Worm (Caenorhabditis elegans) whole organism, mixed stage, embryonic: ENCODE results near the gene fask-1.

Source experiments
- M03D4.4 ChIP-seq: sonication (generic microtip); optimal IDR thresholded peaks from 2 replicates; lab custom pipeline; 2017; ENCODE audit warnings: mild to moderate bottlenecking, missing genetic modification characterization, missing compliant biosample characterization
- blmp-1 ChIP-seq: fragments of 150-350 bp; optimal IDR thresholded peaks from 2 replicates; lab custom pipeline; 2014; ENCODE audit warnings: missing biosample characterization, missing genetic modification characterization
- ceh-39 ChIP-seq: fragments of 150-350 bp; optimal IDR thresholded peaks from 2 replicates; lab custom pipeline; 2014; ENCODE audit warnings: missing biosample characterization, missing genetic modification characterization
- ceh-43 ChIP-seq: fragments of 200-800 bp; sonication (Bioruptor generic); optimal IDR thresholded peaks from 2 replicates; lab custom pipeline; 2018; ENCODE audit warnings: mild to moderate bottlenecking, missing genetic modification characterization, moderate library complexity, missing compliant biosample characterization
- ceh-83 ChIP-seq: fragments of 200-800 bp; sonication (Bioruptor generic); optimal IDR thresholded peaks from 2 replicates; lab custom pipeline; 2018; ENCODE audit warnings: mild to moderate bottlenecking, missing genetic modification characterization, missing compliant biosample characterization
- cnd-1 ChIP-seq: fragments of 200-800 bp; sonication (Bioruptor generic); optimal IDR thresholded peaks from 2 replicates; lab custom pipeline; 2018; ENCODE audit warnings: mild to moderate bottlenecking, missing genetic modification characterization, missing compliant biosample characterization
- drap-1 ChIP-seq: fragments of 200-800 bp; sonication (Bioruptor generic); optimal IDR thresholded peaks from 3 replicates; lab custom pipeline; 2018; ENCODE audit warnings: mild to moderate bottlenecking, missing genetic modification characterization, missing compliant biosample characterization
- elt-1 ChIP-seq: sonication (generic microtip); optimal IDR thresholded peaks from 2 replicates; lab custom pipeline; 2017; ENCODE audit warnings: missing genetic modification characterization, mild to moderate bottlenecking, missing compliant biosample characterization, antibody characterized with exemption, moderate library complexity, borderline replicate concordance; ENCODE audit not compliant: insufficient read depth
- elt-3 ChIP-seq: fragments of 150-350 bp; optimal IDR thresholded peaks from 2 replicates; lab custom pipeline; 2014; ENCODE audit warnings: missing biosample characterization, missing genetic modification characterization
- flh-1 ChIP-seq: fragments of 200-800 bp; sonication (Bioruptor generic); optimal IDR thresholded peaks from 2 replicates; lab custom pipeline; 2018; ENCODE audit warnings: mild to moderate bottlenecking, missing genetic modification characterization, moderate library complexity, missing compliant biosample characterization
- ham-2 ChIP-seq: fragments of 200-800 bp; sonication (Bioruptor generic); optimal IDR thresholded peaks from 2 replicates; lab custom pipeline; 2018; ENCODE audit warnings: mild to moderate bottlenecking, missing genetic modification characterization, missing compliant biosample characterization
- hlh-1 ChIP-seq: fragments of 150-350 bp; optimal IDR thresholded peaks from 2 replicates; lab custom pipeline; 2014; ENCODE audit warnings: missing biosample characterization, missing genetic modification reagents, missing genetic modification characterization
- lin-13 ChIP-seq: fragments of 150-350 bp; optimal IDR thresholded peaks from 2 replicates; lab custom pipeline; 2014; ENCODE audit warnings: missing biosample characterization, missing genetic modification characterization
- lin-32 ChIP-seq: fragments of 200-800 bp; sonication (Bioruptor generic); optimal IDR thresholded peaks from 2 replicates; lab custom pipeline; 2018; ENCODE audit warnings: mild to moderate bottlenecking, missing genetic modification characterization, missing compliant biosample characterization
- mep-1 ChIP-seq: fragments of 150-350 bp; optimal IDR thresholded peaks from 2 replicates; lab custom pipeline; 2017; ENCODE audit warnings: missing biosample characterization, missing genetic modification reagents, missing genetic modification characterization, inconsistent platforms
- mls-2 ChIP-seq: sonication (generic microtip); optimal IDR thresholded peaks from 2 replicates; lab custom pipeline; 2016; ENCODE audit warnings: mild to moderate bottlenecking, missing genetic modification characterization, moderate library complexity, missing compliant biosample characterization
- nhr-12 ChIP-seq: fragments of 150-350 bp; optimal IDR thresholded peaks from 2 replicates; lab custom pipeline; 2014; ENCODE audit warnings: missing biosample characterization, missing genetic modification characterization
- nhr-2 ChIP-seq: fragments of 150-350 bp; optimal IDR thresholded peaks from 2 replicates; lab custom pipeline; 2014; ENCODE audit warnings: missing biosample characterization, missing genetic modification characterization
- nhr-237 ChIP-seq: fragments of 150-350 bp; optimal IDR thresholded peaks from 2 replicates; lab custom pipeline; 2014; ENCODE audit warnings: missing biosample characterization, missing genetic modification characterization
- nhr-28 ChIP-seq: fragments of 150-350 bp; optimal IDR thresholded peaks from 2 replicates; lab custom pipeline; 2014; ENCODE audit warnings: missing biosample characterization, missing genetic modification characterization
- nhr-76 ChIP-seq: sonication (generic microtip); optimal IDR thresholded peaks from 2 replicates; lab custom pipeline; 2017; ENCODE audit warnings: missing biosample characterization, missing genetic modification characterization
- pha-4 ChIP-seq: fragments of 150-350 bp; optimal IDR thresholded peaks from 2 replicates; lab custom pipeline; 2018; ENCODE audit warnings: missing biosample characterization, missing genetic modification reagents, missing genetic modification characterization
- sem-2 ChIP-seq: fragments of 200-800 bp; sonication (Bioruptor generic); optimal IDR thresholded peaks from 2 replicates; lab custom pipeline; 2018; ENCODE audit warnings: mild to moderate bottlenecking, missing genetic modification characterization, missing compliant biosample characterization
- snpc-4 ChIP-seq: fragments of 150-350 bp; optimal IDR thresholded peaks from 2 replicates; lab custom pipeline; 2014; ENCODE audit warnings: missing biosample characterization, missing genetic modification characterization
- sptf-1 ChIP-seq: sonication (generic microtip); optimal IDR thresholded peaks from 2 replicates; lab custom pipeline; 2017; ENCODE audit warnings: mild to moderate bottlenecking, missing genetic modification characterization, moderate library complexity, missing compliant biosample characterization
- tbx-8 ChIP-seq: fragments of 200-800 bp; sonication (Bioruptor generic); optimal IDR thresholded peaks from 2 replicates; lab custom pipeline; 2018; ENCODE audit warnings: mild to moderate bottlenecking, missing genetic modification characterization, moderate library complexity, missing compliant biosample characterization
- unc-120 ChIP-seq: sonication (generic microtip); optimal IDR thresholded peaks from 2 replicates; lab custom pipeline; 2017; ENCODE audit warnings: missing genetic modification characterization, missing compliant biosample characterization; ENCODE audit not compliant: poor library complexity, severe bottlenecking
- unc-62 ChIP-seq: fragments of 150-350 bp; optimal IDR thresholded peaks from 2 replicates; lab custom pipeline; 2014; ENCODE audit warnings: missing biosample characterization, missing genetic modification reagents, missing genetic modification characterization
- ztf-11 ChIP-seq: fragments of 150-350 bp; optimal IDR thresholded peaks from 2 replicates; lab custom pipeline; 2014; ENCODE audit warnings: missing biosample characterization, missing genetic modification characterization

fask-1 gene

ce11 chrIV:13066044-13066443, 34.5 kb upstream of the fask-1 start:
- TF ChIP-seq ztf-11 (tag; lab: Kevin White, UChicago) = no peak
- no peak for TF ChIP-seq ceh-43 (GFP tag; lab: Kevin White, UChicago)
- no peak for TF ChIP-seq ham-2 (GFP tag; lab: Kevin White, UChicago)
- TF ChIP-seq unc-120 (tag; lab: Kevin White, UChicago) = no peak
- TF ChIP-seq elt-1 (tag; lab: Kevin White, UChicago) = no peak
- no peak for TF ChIP-seq mls-2 (tag; lab: Kevin White, UChicago)
- no peak for TF ChIP-seq tbx-8 (GFP tag; lab: Kevin White, UChicago)
- no peak for TF ChIP-seq nhr-237 (tag; lab: Kevin White, UChicago)
- TF ChIP-seq M03D4.4 (tag; lab: Kevin White, UChicago) = no peak
- no peak for TF ChIP-seq blmp-1 (tag; lab: Kevin White, UChicago)

ce11 chrIV:13067200-13067599, 33.3 kb upstream of the fask-1 start, which contains the start of gene col-131:
Gene col-131 (minus strand): TSS chrIV:13067300.
- no peak for TF ChIP-seq elt-1 (tag; lab: Kevin White, UChicago)
- TF ChIP-seq drap-1 (GFP tag; lab: Kevin White, UChicago) = no peak

- TF ChIP-seq ceh-43 (GFP tag; lab: Kevin White, UChicago) (no peak), hlh-1 (tag; lab: Kevin White, UChicago) (no peak), nhr-237 (tag; lab: Kevin White, UChicago) (no peak), sptf-1 (no peak), blmp-1 (tag; lab: Kevin White, UChicago) (no peak), ceh-83 (GFP tag; lab: Kevin White, UChicago) (no peak), lin-13 (tag; lab: Kevin White, UChicago) (no peak), lin-32 (no peak), nhr-2 (tag; lab: Kevin White, UChicago) (no peak), pha-4 (tag; lab: Kevin White, UChicago) (no peak), nhr-28 (tag; lab: Kevin White, UChicago) (no peak)
These were observed 32.1 kb upstream of the fask-1 start, which contains the start of gene scl-6 for ce11 chrIV:13068451-13068850. Gene scl-6 (plus strand): TSS chrIV:13068751.

DNA sequence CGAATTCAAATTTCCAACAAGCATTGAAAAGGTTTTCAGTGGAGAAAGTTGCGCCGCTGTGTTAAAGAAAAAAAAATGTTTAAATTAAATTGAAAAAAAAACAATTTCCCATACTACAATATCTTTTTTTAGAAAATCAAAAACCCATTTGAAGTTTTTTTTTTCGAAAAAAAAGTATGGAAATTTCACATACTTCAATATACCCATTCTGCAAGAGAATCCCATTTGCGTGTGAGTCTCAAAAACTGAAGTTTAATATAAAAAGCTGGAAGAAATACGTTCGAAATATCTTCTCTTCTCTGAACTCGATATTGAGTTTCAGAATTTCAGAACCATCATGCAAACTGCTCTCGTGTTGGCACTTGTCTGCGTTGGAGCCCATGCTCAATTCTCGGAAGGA, 30.4 kb upstream of the fask-1 start, which contains the start of gene scl-7:
TSS of gene scl-7 (plus strand) at position 301 of the 400 bp plus-strand sequence.
- TF ChIP-seq flh-1 (GFP tag; lab: Kevin White, UChicago) (no peak), elt-3 (no peak), pha-4 (tag; lab: Kevin White, UChicago) (no peak), nhr-2 (tag; lab: Kevin White, UChicago) (no peak), unc-120 (tag; lab: Kevin White, UChicago) (no peak), ceh-39 (no peak), tbx-8 (GFP tag; lab: Kevin White, UChicago) (no peak), ceh-43 (GFP tag; lab: Kevin White, UChicago) (no peak), sem-2 (GFP tag; lab: Kevin White, UChicago) (no peak), sptf-1 (no peak), blmp-1 (tag; lab: Kevin White, UChicago) (no peak), drap-1 (GFP tag; lab: Kevin White, UChicago) (no peak), hlh-1 (tag; lab: Kevin White, UChicago) (no peak), lin-32 (no peak), cnd-1 (no peak), nhr-12 (tag; lab: Kevin White, UChicago) (no peak), mep-1 (tag; lab: Kevin White, UChicago) (no peak), unc-62 (GFP tag; lab: Kevin White, UChicago) (no peak), ceh-83 (GFP tag; lab: Kevin White, UChicago) (no peak), elt-1 (tag; lab: Kevin White, UChicago) (no peak)

DNA sequence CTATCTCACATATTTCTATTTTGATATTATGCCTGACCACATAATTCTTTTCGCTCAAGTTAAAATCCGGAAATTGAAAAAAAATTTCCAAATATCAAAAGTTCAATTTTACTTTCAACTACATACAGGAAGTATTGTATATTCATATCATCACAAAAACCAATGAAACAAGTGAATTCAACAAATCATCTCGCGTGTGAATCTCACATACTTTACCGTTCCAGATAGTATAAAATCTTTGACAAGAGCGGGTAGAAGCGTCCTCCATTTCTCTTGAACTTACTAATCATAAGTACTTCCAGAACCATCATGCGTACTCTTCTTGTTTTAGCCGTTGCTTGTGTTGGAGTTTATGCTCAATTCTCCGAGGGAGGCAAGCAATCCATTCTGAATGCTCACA, 29.1 kb upstream of the fask-1 start, which contains the start of gene scl-8:
TSS of gene scl-8 (plus strand) at position 301 of the 400 bp plus-strand sequence.
- TF ChIP-seq mls-2 (tag; lab: Kevin White, UChicago) (no peak), ceh-43 (GFP tag; lab: Kevin White, UChicago) (no peak), snpc-4 (no peak), sptf-1 (no peak), nhr-76 (no peak), nhr-12 (tag; lab: Kevin White, UChicago) (no peak), hlh-1 (tag; lab: Kevin White, UChicago) (no peak), pha-4 (tag; lab: Kevin White, UChicago) (no peak)
